Fruit fly (Drosophila melanogaster) whole organism, embryonic: ENCODE results near the gene Prp31.

ENCODE experiments used
- Bdp1 ChIP-seq: fragments of 200-800 bp; sonication (Bioruptor generic); optimal IDR thresholded peaks from 3 replicates; lab custom pipeline; 2016; ENCODE audit warnings: missing biosample characterization, missing genetic modification characterization
- CG10431 ChIP-seq: fragments of 200-800 bp; sonication (Bioruptor generic); optimal IDR thresholded peaks from 3 replicates; lab custom pipeline; 2018; ENCODE audit warnings: missing biosample characterization, mild to moderate bottlenecking, missing genetic modification characterization
- CG12391 ChIP-seq: fragments of 200-800 bp; sonication (Bioruptor generic); optimal IDR thresholded peaks from 3 replicates; lab custom pipeline; 2018; ENCODE audit warnings: missing biosample characterization, mild to moderate bottlenecking, missing genetic modification characterization, moderate library complexity
- CG12659 ChIP-seq: fragments of 200-800 bp; sonication (Bioruptor generic); optimal IDR thresholded peaks from 3 replicates; lab custom pipeline; 2017; ENCODE audit warnings: mild to moderate bottlenecking, missing biosample characterization, missing genetic modification reagents, missing genetic modification characterization
- CG15514 ChIP-seq: fragments of 200-800 bp; sonication (Bioruptor generic); optimal IDR thresholded peaks from 3 replicates; lab custom pipeline; 2017; ENCODE audit warnings: missing biosample characterization, missing genetic modification characterization, mild to moderate bottlenecking, moderate library complexity, missing genetic modification reagents
- CG17829 ChIP-seq: fragments of 200-800 bp; optimal IDR thresholded peaks from 2 replicates; lab custom pipeline; 2019; ENCODE audit warnings: missing biosample characterization, mild to moderate bottlenecking, missing genetic modification characterization, moderate library complexity
- CG2712 ChIP-seq: fragments of 200-800 bp; optimal IDR thresholded peaks from 3 replicates; lab custom pipeline; 2019; ENCODE audit warnings: missing biosample characterization, mild to moderate bottlenecking, missing genetic modification characterization, moderate library complexity
- CG30403 ChIP-seq: fragments of 200-800 bp; sonication (Bioruptor generic); optimal IDR thresholded peaks from 3 replicates; lab custom pipeline; 2016; ENCODE audit warnings: missing biosample characterization, missing genetic modification characterization
- CG33213 ChIP-seq: fragments of 200-800 bp; sonication (Bioruptor generic); optimal IDR thresholded peaks from 3 replicates; lab custom pipeline; 2016; ENCODE audit warnings: missing biosample characterization, missing genetic modification characterization
- CG6813 ChIP-seq: fragments of 200-800 bp; sonication (Bioruptor generic); optimal IDR thresholded peaks from 2 replicates; lab custom pipeline; 2017; ENCODE audit warnings: missing biosample characterization, missing genetic modification characterization, mild to moderate bottlenecking, moderate library complexity, missing genetic modification reagents
- CG8290 ChIP-seq, 3 experiments: fragments of 200-800 bp; sonication (Bioruptor generic); optimal IDR thresholded peaks; 2 replicates each; lab custom pipeline; 2016 to 2019; ENCODE audit warnings: missing biosample characterization in 3 of 3, missing genetic modification characterization in 3 of 3, mild to moderate bottlenecking in 2 of 3, moderate library complexity in 1 of 3
- CG8478 ChIP-seq: fragments of >200 bp; optimal IDR thresholded peaks from 2 replicates; lab custom pipeline; 2018
- Chrac-16 ChIP-seq: fragments of 200-800 bp; sonication (Bioruptor generic); optimal IDR thresholded peaks from 3 replicates; lab custom pipeline; 2016; ENCODE audit warnings: missing biosample characterization, missing genetic modification characterization
- Dref ChIP-seq: fragments of 200-800 bp; sonication (Bioruptor generic); IDR thresholded peaks from 2 replicates; pipeline ENCODE4 v1.3.6; 2022; ENCODE audit warnings: missing biosample characterization, missing genetic modification characterization
- Elba2 ChIP-seq: fragments of 200-800 bp; sonication (Bioruptor generic); optimal IDR thresholded peaks from 3 replicates; lab custom pipeline; 2016; ENCODE audit warnings: missing biosample characterization, missing genetic modification characterization
- Fer1 ChIP-seq: fragments of 200-800 bp; sonication (Bioruptor generic); optimal IDR thresholded peaks from 2 replicates; lab custom pipeline; 2017; ENCODE audit warnings: missing biosample characterization, mild to moderate bottlenecking, missing genetic modification characterization
- Fer3 ChIP-seq: fragments of 200-800 bp; sonication (Bioruptor generic); optimal IDR thresholded peaks from 2 replicates; lab custom pipeline; 2018; ENCODE audit warnings: missing biosample characterization, mild to moderate bottlenecking, missing genetic modification characterization, moderate library complexity
- Hmx ChIP-seq: fragments of 200-800 bp; sonication (Bioruptor generic); optimal IDR thresholded peaks from 2 replicates; lab custom pipeline; 2016; ENCODE audit warnings: missing biosample characterization, missing genetic modification characterization
- Hsf ChIP-seq: fragments of 200-800 bp; sonication (Bioruptor generic); optimal IDR thresholded peaks from 3 replicates; lab custom pipeline; 2016; ENCODE audit warnings: missing biosample characterization, missing genetic modification characterization
- MESR4 ChIP-seq: fragments of 200-800 bp; sonication (Bioruptor generic); optimal IDR thresholded peaks from 2 replicates; lab custom pipeline; 2018; ENCODE audit warnings: missing biosample characterization, mild to moderate bottlenecking, missing genetic modification characterization, moderate library complexity
- Med ChIP-seq: fragments of 200-800 bp; sonication (Bioruptor generic); peaks from one replicate; lab custom pipeline; 2016; ENCODE audit warnings: missing biosample characterization, missing genetic modification characterization, mild to moderate bottlenecking, inconsistent platforms, moderate library complexity
- NFAT ChIP-seq: fragments of 200-800 bp; sonication (Bioruptor generic); IDR thresholded peaks from 2 replicates; pipeline ENCODE4 v1.3.6; 2022; ENCODE audit warnings: missing biosample characterization, missing genetic modification characterization
- Pdp1 ChIP-seq, 2 experiments: fragments of 200-800 bp; sonication (Bioruptor generic); optimal IDR thresholded peaks; 3 replicates each; lab custom pipeline; 2016; ENCODE audit warnings: missing biosample characterization in 2 of 2, missing genetic modification characterization in 2 of 2, mild to moderate bottlenecking in 1 of 2, moderate library complexity in 1 of 2
- Scr ChIP-seq: fragments of 200-800 bp; sonication (Bioruptor generic); IDR thresholded peaks from 2 replicates; pipeline ENCODE4 v1.3.6; 2022; ENCODE audit warnings: missing biosample characterization, missing genetic modification characterization; ENCODE audit not compliant: partially characterized antibody
- ab ChIP-seq: fragments of 200-800 bp; sonication (Bioruptor generic); optimal IDR thresholded peaks from 2 replicates; lab custom pipeline; 2016; ENCODE audit warnings: missing biosample characterization, missing genetic modification characterization
- aop ChIP-seq: fragments of 200-800 bp; sonication (Bioruptor generic); IDR thresholded peaks from 2 replicates; pipeline ENCODE4 v1.3.6; 2022; ENCODE audit warnings: missing biosample characterization, missing genetic modification characterization
- bbx ChIP-seq: fragments of 200-800 bp; sonication (Bioruptor generic); IDR thresholded peaks from 2 replicates; pipeline ENCODE4 v1.3.6; 2022; ENCODE audit warnings: missing biosample characterization, missing genetic modification characterization; ENCODE audit not compliant: partially characterized antibody
- chn ChIP-seq: fragments of 200-800 bp; sonication (Bioruptor generic); optimal IDR thresholded peaks from 2 replicates; lab custom pipeline; 2016; ENCODE audit warnings: missing biosample characterization, missing genetic modification characterization
- fd102C ChIP-seq: fragments of 200-800 bp; sonication (Bioruptor generic); optimal IDR thresholded peaks from 2 replicates; lab custom pipeline; 2018; ENCODE audit warnings: missing biosample characterization, mild to moderate bottlenecking, missing genetic modification characterization, moderate library complexity
- insv ChIP-seq, 2 experiments: fragments of 200-800 bp; sonication (Bioruptor generic); optimal IDR thresholded peaks; 3 replicates each; lab custom pipeline; 2016 to 2018; ENCODE audit warnings: missing biosample characterization in 2 of 2, missing genetic modification characterization in 2 of 2
- ken ChIP-seq: fragments of 200-800 bp; sonication (Bioruptor generic); IDR thresholded peaks from 3 replicates; pipeline ENCODE4 v1.3.6; 2022; ENCODE audit warnings: missing biosample characterization, missing genetic modification characterization
- knrl ChIP-seq: fragments of 200-800 bp; sonication (Bioruptor generic); IDR thresholded peaks from 3 replicates; pipeline ENCODE4 v1.3.6; 2022; ENCODE audit warnings: missing biosample characterization, missing genetic modification characterization; ENCODE audit not compliant: partially characterized antibody
- pfk ChIP-seq: fragments of 200-800 bp; sonication (Bioruptor generic); optimal IDR thresholded peaks from 2 replicates; lab custom pipeline; 2018; ENCODE audit warnings: missing biosample characterization, mild to moderate bottlenecking, missing genetic modification characterization, moderate library complexity
- phol ChIP-seq: fragments of 200-800 bp; sonication (Bioruptor generic); optimal IDR thresholded peaks from 3 replicates; lab custom pipeline; 2018; ENCODE audit warnings: missing biosample characterization, mild to moderate bottlenecking, missing genetic modification characterization, moderate library complexity
- rib ChIP-seq: fragments of 200-800 bp; sonication (Bioruptor generic); IDR thresholded peaks from 2 replicates; pipeline ENCODE4 v1.3.6; 2022; ENCODE audit warnings: missing biosample characterization, missing genetic modification characterization
- unc-4 ChIP-seq: fragments of 200-800 bp; sonication (Bioruptor generic); IDR thresholded peaks from 2 replicates; pipeline ENCODE4 v1.3.6; 2022; ENCODE audit warnings: missing biosample characterization, missing genetic modification characterization; ENCODE audit not compliant: partially characterized antibody

Prp31 gene

DNA sequence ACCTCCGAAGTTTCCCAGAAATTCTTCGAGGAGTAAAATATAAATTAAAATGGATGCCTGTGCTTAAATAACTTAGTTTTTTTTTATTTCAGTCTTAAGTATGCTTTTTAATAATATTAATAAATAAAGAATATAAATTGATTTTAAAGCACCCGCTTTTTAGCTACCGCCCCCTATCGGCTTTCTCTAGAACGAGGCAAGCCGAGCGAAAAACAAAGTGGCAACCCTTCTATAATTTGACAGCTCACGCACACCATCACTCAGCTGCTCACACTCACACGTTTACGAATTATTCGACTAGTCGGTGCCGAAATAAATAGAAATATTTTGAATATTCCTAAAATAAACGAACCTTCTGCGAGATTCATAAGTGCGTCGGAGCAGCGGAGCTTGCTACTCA, 2.6 kb downstream of the Prp31 start, which contains the start of gene CG6878 (continued):
- 0 out of 2 replicates have a peak, but pooled peaks have one; percentile 23 for TF ChIP-seq Scr
- TF ChIP-seq CG8478 (lab: Kevin White, UChicago), result no peak
- TF ChIP-seq fd102C (GFP tag; lab: Kevin White, UChicago), result no peak
- TF ChIP-seq Fer1 (GFP tag; lab: Kevin White, UChicago), result peak; percentile 44
- no peak for TF ChIP-seq pfk
- no peak for TF ChIP-seq CG8290 (GFP tag; optimal IDR thresholded peaks at IDR 0.05; lab: Kevin White, UChicago)
- TF ChIP-seq CG8290 (tag; optimal IDR thresholded peaks at IDR 0.05; lab: Kevin White, UChicago), result no peak
- peak; percentile 2 for TF ChIP-seq Fer3
- TF ChIP-seq Hsf (GFP tag; lab: Kevin White, UChicago), result peak; percentile 2
- peak; percentile 11 for TF ChIP-seq CG33213 (GFP tag; lab: Kevin White, UChicago)
- TF ChIP-seq phol, result peak; percentile 47
- peak; percentile 63 for TF ChIP-seq CG12659 (GFP tag; lab: Kevin White, UChicago)
- TF ChIP-seq CG2712 (tag; lab: Kevin White, UChicago), result peak; percentile 55
- TF ChIP-seq Dref (GFP tag; lab: Robert Waterston, UW), result 0 out of 2 replicates have a peak, but pooled peaks have one; percentile 32
- TF ChIP-seq CG30403, result peak; percentile 20
- peak; percentile 29 for TF ChIP-seq CG12391
- peak; percentile 66; the same call in 1 of the 2 replicates for TF ChIP-seq bbx (GFP tag; lab: Robert Waterston, UW)
- TF ChIP-seq CG10431 (GFP tag; lab: Kevin White, UChicago), result peak; percentile 36
- TF ChIP-seq, all 482 proteins: peak for 104

dm6 chr3L:15162005-15162404, 3.1 kb downstream of the Prp31 start:
- TF ChIP-seq Pdp1 (GFP tag; optimal IDR thresholded peaks at IDR 0.05; lab: Kevin White, UChicago) (peak in 1 of 2 experiments; percentile 94), Med (peak; percentile 61), rib (GFP tag; lab: Robert Waterston, UW) (no peak), knrl (GFP tag; lab: Robert Waterston, UW) (0 out of 3 replicates have a peak, but pooled peaks have one; percentile 29), CG15514 (GFP tag; lab: Kevin White, UChicago) (no peak), unc-4 (GFP tag; lab: Robert Waterston, UW) (0 out of 2 replicates have a peak, but pooled peaks have one; percentile 5), aop (GFP tag; lab: Robert Waterston, UW) (no peak), ken (GFP tag; lab: Robert Waterston, UW) (no peak), Chrac-16 (GFP tag; lab: Kevin White, UChicago) (no peak), MESR4 (peak; percentile 25), Bdp1 (no peak)

dm6 chr3L:15162988-15163387, 4.1 kb downstream of the Prp31 start:
- TF ChIP-seq chn (GFP tag; lab: Kevin White, UChicago) (no peak), Hmx (GFP tag; lab: Kevin White, UChicago) (no peak), Elba2 (GFP tag; lab: Kevin White, UChicago) (peak; percentile 9), insv (GFP tag; optimal IDR thresholded peaks at IDR 0.05; lab: Kevin White, UChicago) (no peak), ab (GFP tag; lab: Kevin White, UChicago) (no peak), NFAT (no peak), CG17829 (tag; lab: Kevin White, UChicago) (no peak), CG6813 (no peak)
